Fruit fly (Drosophila melanogaster) whole organism, pupa: ENCODE results near the gene CG17572.

Experiments
- CG10348 ChIP-seq: fragments of 200-800 bp; sonication (Bioruptor generic); IDR thresholded peaks from 2 replicates; pipeline ENCODE4 v1.3.6; 2022; ENCODE audit warnings: missing biosample characterization, missing genetic modification characterization
- CG13204 ChIP-seq: fragments of 200-800 bp; sonication (Bioruptor generic); optimal IDR thresholded peaks from 2 replicates; lab custom pipeline; 2018; ENCODE audit warnings: missing biosample characterization, mild to moderate bottlenecking, missing genetic modification characterization, moderate library complexity
- CG34367 ChIP-seq: fragments of 200-800 bp; sonication (Bioruptor generic); optimal IDR thresholded peaks from 2 replicates; lab custom pipeline; 2018; ENCODE audit warnings: missing biosample characterization, mild to moderate bottlenecking, missing genetic modification characterization
- CG4496 ChIP-seq: fragments of 200-800 bp; sonication (Bioruptor generic); IDR thresholded peaks from 3 replicates; pipeline ENCODE4 v1.3.6; 2022; ENCODE audit warnings: missing biosample characterization, missing genetic modification characterization
- Ets98B ChIP-seq: fragments of 200-800 bp; sonication (Bioruptor generic); IDR thresholded peaks from 2 replicates; pipeline ENCODE4 v1.3.6; 2022; ENCODE audit warnings: missing biosample characterization, missing genetic modification characterization
- fd96Ca ChIP-seq: fragments of 200-800 bp; sonication (Bioruptor generic); IDR thresholded peaks from 3 replicates; pipeline ENCODE4 v1.3.6; 2022; ENCODE audit warnings: missing biosample characterization, missing genetic modification characterization

dm6 chr2L:19097374-19097773, 23.4 kb upstream of the CG17572 start:
- no peak for TF ChIP-seq fd96Ca
- TF ChIP-seq CG4496 (GFP tag; lab: Robert Waterston, UW), result no peak
- no peak for TF ChIP-seq Ets98B (GFP tag; lab: Robert Waterston, UW)
- TF ChIP-seq CG10348 (GFP tag; lab: Robert Waterston, UW), result no peak
- TF ChIP-seq CG34367 (tag; lab: Kevin White, UChicago), result no peak
- no peak for TF ChIP-seq CG13204 (GFP tag; lab: Kevin White, UChicago)
